Worm (Caenorhabditis elegans) whole organism, L1 larva: ENCODE measurements around the gene lgc-9.

Source experiments
- C04F5.9 ChIP-seq: sonication (generic microtip); optimal IDR thresholded peaks from 2 replicates; lab custom pipeline; 2016; ENCODE audit warnings: missing genetic modification characterization, missing compliant biosample characterization
- C34B4.2 ChIP-seq: sonication (generic microtip); optimal IDR thresholded peaks from 2 replicates; lab custom pipeline; 2017; ENCODE audit warnings: mild to moderate bottlenecking, missing genetic modification characterization, missing compliant biosample characterization
- F16B12.6 ChIP-seq: fragments of 150-350 bp; optimal IDR thresholded peaks from 2 replicates; lab custom pipeline; 2014; ENCODE audit warnings: missing biosample characterization, missing genetic modification characterization
- Y116A8C.19 ChIP-seq: sonication (generic microtip); optimal IDR thresholded peaks from 2 replicates; lab custom pipeline; 2016; ENCODE audit warnings: missing compliant biosample characterization, missing genetic modification characterization, borderline replicate concordance
- blmp-1 ChIP-seq: fragments of 150-350 bp; optimal IDR thresholded peaks from 2 replicates; lab custom pipeline; 2014; ENCODE audit warnings: missing biosample characterization, missing genetic modification characterization
- ceh-8 ChIP-seq: fragments of 200-800 bp; sonication (Bioruptor generic); optimal IDR thresholded peaks from 2 replicates; lab custom pipeline; 2018; ENCODE audit warnings: mild to moderate bottlenecking, missing genetic modification characterization, moderate library complexity, missing compliant biosample characterization
- dpl-1 ChIP-seq, 3 experiments: fragments of 150-350 bp in 2 of 3; sonication (generic microtip) in 1 of 3; optimal IDR thresholded peaks; 2 replicates each; lab custom pipeline; 2014 to 2017; ENCODE audit warnings: missing biosample characterization in 3 of 3, missing genetic modification characterization in 3 of 3, missing genetic modification reagents in 3 of 3
- efl-1 ChIP-seq, 4 experiments: fragments of 150-350 bp; optimal IDR thresholded peaks in 3 of 4; peaks in 1 of 4; 1 replicate in 1 of 4; 2 replicates in 3 of 4; lab custom pipeline; 2014; ENCODE audit warnings: missing biosample characterization in 2 of 4, missing genetic modification characterization in 2 of 4, missing genetic modification reagents in 2 of 4
- efl-3 ChIP-seq: fragments of 200-800 bp; sonication (Bioruptor generic); optimal IDR thresholded peaks from 2 replicates; lab custom pipeline; 2018; ENCODE audit warnings: mild to moderate bottlenecking, missing genetic modification characterization, missing compliant biosample characterization
- egl-13 ChIP-seq: sonication (generic microtip); optimal IDR thresholded peaks from 2 replicates; lab custom pipeline; 2016; ENCODE audit warnings: missing genotype, missing genetic modification reagents, missing genetic modification characterization, missing compliant biosample characterization
- egl-27 ChIP-seq, 2 experiments: fragments of 150-350 bp in 1 of 2; sonication (generic microtip); optimal IDR thresholded peaks; 3 replicates each; lab custom pipeline; 2017 to 2018; ENCODE audit warnings: missing biosample characterization in 2 of 2, missing genetic modification characterization in 2 of 2, missing genetic modification reagents in 2 of 2
- elt-2 ChIP-seq: sonication (generic microtip); optimal IDR thresholded peaks from 2 replicates; lab custom pipeline; 2016; ENCODE audit warnings: missing genetic modification characterization, mild to moderate bottlenecking, inconsistent platforms, missing compliant biosample characterization, missing genetic modification reagents
- elt-3 ChIP-seq, 6 experiments: fragments of 150-350 bp in 1 of 6; sonication (generic microtip); optimal IDR thresholded peaks; 2 replicates each; lab custom pipeline; 2017 to 2018; ENCODE audit warnings: missing biosample characterization in 6 of 6, missing genetic modification characterization in 6 of 6, inconsistent platforms in 1 of 6
- fkh-10 ChIP-seq: sonication (generic microtip); optimal IDR thresholded peaks from 2 replicates; lab custom pipeline; 2017; ENCODE audit warnings: missing biosample characterization, missing genetic modification reagents, missing genetic modification characterization
- fkh-4 ChIP-seq: sonication (generic microtip); optimal IDR thresholded peaks from 2 replicates; lab custom pipeline; 2016; ENCODE audit warnings: missing compliant biosample characterization, missing genetic modification characterization, borderline replicate concordance
- fkh-8 ChIP-seq: sonication (generic microtip); optimal IDR thresholded peaks from 2 replicates; lab custom pipeline; 2016; ENCODE audit warnings: mild to moderate bottlenecking, missing genetic modification characterization, missing compliant biosample characterization
- hlh-17 ChIP-seq: fragments of 200-800 bp; sonication (Bioruptor generic); optimal IDR thresholded peaks from 2 replicates; lab custom pipeline; 2018; ENCODE audit warnings: missing genetic modification characterization, mild to moderate bottlenecking, missing compliant biosample characterization, moderate library complexity, borderline replicate concordance
- hlh-4 ChIP-seq: sonication (generic microtip); optimal IDR thresholded peaks from 2 replicates; lab custom pipeline; 2016; ENCODE audit warnings: mild to moderate bottlenecking, missing genetic modification characterization, missing compliant biosample characterization
- hpl-2 ChIP-seq: fragments of 150-350 bp; optimal IDR thresholded peaks from 2 replicates; lab custom pipeline; 2014; ENCODE audit warnings: missing biosample characterization, missing genetic modification reagents, missing genetic modification characterization
- isw-1 ChIP-seq: fragments of 200-800 bp; sonication (Bioruptor generic); IDR thresholded peaks from 2 replicates; pipeline ENCODE4 v1.3.6; 2022; ENCODE audit warnings: missing genetic modification characterization, missing compliant biosample characterization
- jun-1 ChIP-seq: fragments of 150-350 bp; optimal IDR thresholded peaks from 2 replicates; lab custom pipeline; 2014; ENCODE audit warnings: missing biosample characterization, missing genetic modification reagents, missing genetic modification characterization
- lin-13 ChIP-seq: fragments of 150-350 bp; optimal IDR thresholded peaks from 2 replicates; lab custom pipeline; 2014; ENCODE audit warnings: missing biosample characterization, missing genetic modification reagents, missing genetic modification characterization
- lin-15B ChIP-seq: fragments of 150-350 bp; sonication (generic microtip); optimal IDR thresholded peaks from 3 replicates; lab custom pipeline; 2014; ENCODE audit warnings: missing biosample characterization, missing genetic modification characterization
- mep-1 ChIP-seq: fragments of 150-350 bp; optimal IDR thresholded peaks from 2 replicates; lab custom pipeline; 2014; ENCODE audit warnings: missing biosample characterization, missing genetic modification characterization
- nhr-19 ChIP-seq: fragments of 200-800 bp; sonication (Bioruptor generic); conservative IDR thresholded peaks from 2 replicates; pipeline ENCODE4 v1.3.6; 2022; ENCODE audit warnings: missing genetic modification characterization, missing compliant biosample characterization
- nhr-20 ChIP-seq: sonication (generic microtip); optimal IDR thresholded peaks from 2 replicates; lab custom pipeline; 2016; ENCODE audit warnings: mild to moderate bottlenecking, missing genetic modification characterization, missing compliant biosample characterization
- nhr-28 ChIP-seq: fragments of 150-350 bp; optimal IDR thresholded peaks from 2 replicates; lab custom pipeline; 2014; ENCODE audit warnings: missing biosample characterization, missing genetic modification characterization
- nhr-47 ChIP-seq: sonication (generic microtip); optimal IDR thresholded peaks from 2 replicates; lab custom pipeline; 2016; ENCODE audit warnings: mild to moderate bottlenecking, missing genetic modification characterization, moderate library complexity, missing compliant biosample characterization
- nhr-71 ChIP-seq: sonication (generic microtip); optimal IDR thresholded peaks from 2 replicates; lab custom pipeline; 2016; ENCODE audit warnings: mild to moderate bottlenecking, missing genetic modification characterization, moderate library complexity, missing compliant biosample characterization
- nhr-76 ChIP-seq: sonication (generic microtip); optimal IDR thresholded peaks from 2 replicates; lab custom pipeline; 2017; ENCODE audit warnings: missing biosample characterization, missing genetic modification characterization
- nhr-77 ChIP-seq: fragments of 150-350 bp; optimal IDR thresholded peaks from 2 replicates; lab custom pipeline; 2014; ENCODE audit warnings: missing biosample characterization, missing genetic modification characterization
- nhr-90 ChIP-seq: sonication (generic microtip); optimal IDR thresholded peaks from 2 replicates; lab custom pipeline; 2016; ENCODE audit warnings: mild to moderate bottlenecking, missing genetic modification characterization, missing compliant biosample characterization; ENCODE audit not compliant: poor library complexity
- rnt-1 ChIP-seq: sonication (generic microtip); optimal IDR thresholded peaks from 2 replicates; lab custom pipeline; 2016; ENCODE audit warnings: mild to moderate bottlenecking, missing genetic modification characterization, moderate library complexity, missing compliant biosample characterization
- snu-23 ChIP-seq: sonication (generic microtip); optimal IDR thresholded peaks from 2 replicates; lab custom pipeline; 2016; ENCODE audit warnings: missing genetic modification characterization, missing compliant biosample characterization
- sptf-1 ChIP-seq: fragments of 150-350 bp; optimal IDR thresholded peaks from 2 replicates; lab custom pipeline; 2014; ENCODE audit warnings: missing biosample characterization, missing genetic modification characterization
- sup-37 ChIP-seq: fragments of 200-800 bp; sonication (Bioruptor generic); optimal IDR thresholded peaks from 2 replicates; lab custom pipeline; 2018; ENCODE audit warnings: mild to moderate bottlenecking, missing genetic modification characterization, missing compliant biosample characterization
- unc-130 ChIP-seq: fragments of 150-350 bp; optimal IDR thresholded peaks from 2 replicates; lab custom pipeline; 2017; ENCODE audit warnings: missing biosample characterization, missing genetic modification characterization, inconsistent platforms
- unc-30 ChIP-seq: sonication (generic microtip); optimal IDR thresholded peaks from 2 replicates; lab custom pipeline; 2017; ENCODE audit warnings: missing biosample characterization, missing genetic modification characterization
- unc-86 ChIP-seq: sonication (generic microtip); optimal IDR thresholded peaks from 2 replicates; lab custom pipeline; 2016; ENCODE audit warnings: missing genetic modification characterization, missing compliant biosample characterization
- unc-98 ChIP-seq: fragments of 200-800 bp; sonication (Bioruptor generic); IDR thresholded peaks from 2 replicates; pipeline ENCODE4 v1.3.6; 2022; ENCODE audit warnings: missing genetic modification characterization, missing compliant biosample characterization

Gene lgc-9

ce11 chrIV:3447350-3447749 is 31.9 kb downstream of the lgc-9 start:
- TF ChIP-seq mep-1 (tag; lab: Kevin White, UChicago) (no peak), nhr-19 (no peak), hpl-2 (no peak), fkh-10 (GFP tag; lab: Kevin White, UChicago) (no peak), unc-30 (tag; lab: Kevin White, UChicago) (no peak), egl-13 (tag; lab: Kevin White, UChicago) (no peak), ceh-8 (no peak), unc-98 (GFP tag; lab: Robert Waterston, UW) (no peak), fkh-4 (no peak), unc-86 (tag; lab: Kevin White, UChicago) (no peak), hlh-17 (GFP tag; lab: Kevin White, UChicago) (no peak), F16B12.6 (tag; lab: Kevin White, UChicago) (no peak), nhr-71 (no peak), nhr-28 (tag; lab: Kevin White, UChicago) (no peak), efl-3 (GFP tag; lab: Kevin White, UChicago) (no peak), nhr-76 (no peak), nhr-77 (no peak), C04F5.9 (tag; lab: Kevin White, UChicago) (no peak), lin-15B (no peak)
- TF ChIP-seq, all 84 proteins: peak for 0

ce11 chrIV:3452516-3452915 is 37.0 kb downstream of the lgc-9 start:
- no peak for TF ChIP-seq isw-1 (GFP tag; lab: Robert Waterston, UW)
- no peak for TF ChIP-seq fkh-8 (tag; lab: Kevin White, UChicago)
- TF ChIP-seq egl-27 (tag; optimal IDR thresholded peaks at IDR 0.05; lab: Kevin White, UChicago), result no peak
- TF ChIP-seq C04F5.9 (tag; lab: Kevin White, UChicago), result no peak
- no peak for TF ChIP-seq elt-2 (tag; lab: Kevin White, UChicago)
- no peak for TF ChIP-seq fkh-4
- TF ChIP-seq lin-13 (GFP tag; lab: Kevin White, UChicago), result no peak
- no peak for TF ChIP-seq elt-3 (tag; optimal IDR thresholded peaks at IDR 0.05; lab: Kevin White, UChicago)
- no peak for TF ChIP-seq fkh-10 (GFP tag; lab: Kevin White, UChicago)
- no peak for TF ChIP-seq sup-37 (GFP tag; lab: Kevin White, UChicago)
- no peak for TF ChIP-seq nhr-90 (tag; lab: Kevin White, UChicago)
- TF ChIP-seq dpl-1 (GFP tag; optimal IDR thresholded peaks at IDR 0.05; lab: Kevin White, UChicago), result no peak

ce11 chrIV:3453346-3453745 is 37.9 kb downstream of the lgc-9 start, which contains the start of gene srz-23:
Gene srz-23, plus strand, starts transcription at chrIV:3453608.
- peak; percentile 93 for TF ChIP-seq hlh-4
- TF ChIP-seq sptf-1 (tag; lab: Kevin White, UChicago), result no peak

- TF ChIP-seq efl-1 (optimal IDR thresholded peaks at IDR 0.05; lab: Kevin White, UChicago) (peak in 1 of 2 experiments; percentile 53), efl-1 (GFP tag; optimal IDR thresholded peaks at IDR 0.05 in 1 of 2; lab: Kevin White, UChicago) (no peak), blmp-1 (tag; lab: Kevin White, UChicago) (peak; percentile 21), nhr-20 (tag; lab: Kevin White, UChicago) (no peak), elt-3 (tag; optimal IDR thresholded peaks at IDR 0.05; lab: Kevin White, UChicago) (no peak)
Observed at ce11 chrIV:3463254-3463653, 47.8 kb downstream of the lgc-9 start, which contains the start of gene F58E2.4. Gene F58E2.4, plus strand, starts transcription at chrIV:3463387.

- TF ChIP-seq nhr-19 (no peak), egl-13 (tag; lab: Kevin White, UChicago) (no peak), lin-13 (GFP tag; lab: Kevin White, UChicago) (no peak), nhr-47 (tag; lab: Kevin White, UChicago) (no peak), jun-1 (tag; lab: Kevin White, UChicago) (no peak), snu-23 (no peak), unc-130 (tag; lab: Kevin White, UChicago) (no peak), hlh-4 (no peak), rnt-1 (no peak), C34B4.2 (tag; lab: Kevin White, UChicago) (no peak), ceh-8 (no peak), C04F5.9 (tag; lab: Kevin White, UChicago) (no peak), isw-1 (GFP tag; lab: Robert Waterston, UW) (no peak), hlh-17 (GFP tag; lab: Kevin White, UChicago) (no peak), Y116A8C.19 (no peak)
Observed at ce11 chrIV:3467128-3467527, 51.6 kb downstream of the lgc-9 start, which contains the start of gene F58E2.3. Gene F58E2.3, plus strand, starts transcription at chrIV:3467428.
